Worm (Caenorhabditis elegans): Measurements from ENCODE around the gene spds-1.

DNA sequence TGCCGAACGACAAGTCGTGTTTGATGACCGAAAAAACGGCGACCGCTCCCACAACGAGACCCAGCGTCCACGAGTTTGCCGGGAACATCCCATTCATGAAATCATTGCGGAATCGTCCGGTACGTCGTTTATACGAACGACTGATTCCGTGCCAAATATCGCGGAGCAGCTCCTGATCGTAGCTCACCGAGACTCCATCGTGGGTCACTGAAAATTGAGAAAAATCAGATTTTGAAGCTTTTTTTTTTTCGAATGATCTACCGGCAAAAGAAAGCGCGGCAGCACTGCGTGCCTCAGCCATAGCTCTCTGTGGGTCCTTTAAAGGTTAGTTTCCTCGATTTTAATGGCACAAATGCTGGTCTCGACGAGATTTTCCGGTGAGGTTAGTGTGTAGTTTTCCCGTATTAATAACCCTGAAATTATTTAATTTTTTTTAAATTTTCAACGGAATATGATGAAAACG, 10.6 kb upstream of the spds-1 start, which contains the start of gene cpt-1:
- TF ChIP-seq cog-1 (tag; optimal IDR thresholded peaks at IDR 0.05) (no peak), med-1 (GFP tag; optimal IDR thresholded peaks at IDR 0.05; ENCODE audit: insufficient read depth) (no peak), flt-1 (GFP tag; IDR thresholded peaks at IDR 0.05) (no peak), T22C8.4 (GFP tag; IDR thresholded peaks at IDR 0.05) (no peak)
